Fruit fly (Drosophila melanogaster): ENCODE results near the gene Npc2d.

The Npc2d gene

DNA sequence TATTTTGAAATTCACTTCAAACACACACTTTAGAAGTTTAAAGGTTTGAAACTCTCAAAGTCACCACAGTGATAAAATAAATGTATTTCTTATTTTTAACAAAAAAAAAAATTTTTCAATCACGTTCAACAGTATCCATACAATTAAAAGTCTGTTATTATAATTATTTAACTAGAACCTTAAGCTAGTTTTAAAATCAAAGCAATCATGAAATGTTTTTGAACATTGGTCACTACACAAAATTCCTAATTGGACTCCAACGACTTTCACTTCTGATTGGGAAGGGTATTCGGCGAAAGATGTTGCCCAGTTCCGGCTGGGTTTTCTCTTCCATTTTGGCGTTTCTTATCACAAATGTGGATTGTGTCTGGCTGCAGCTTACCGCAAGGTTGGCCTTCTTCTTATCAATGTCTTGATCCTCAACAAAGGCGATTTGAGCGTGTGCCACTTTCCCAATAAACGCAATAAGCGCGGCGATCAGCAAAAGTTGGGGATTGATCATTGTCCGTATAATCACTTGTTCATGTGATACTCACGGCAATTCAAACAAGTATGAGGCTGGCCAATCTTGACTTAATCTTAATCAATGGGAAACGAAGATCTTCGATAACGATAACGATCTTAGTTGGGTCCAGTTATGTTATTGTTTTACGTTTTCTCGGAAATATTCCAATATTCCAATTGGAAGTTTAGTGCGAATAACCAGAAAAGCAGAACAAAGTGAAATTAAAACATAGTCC is 7.7 kb downstream of the Npc2d start (continued):
- no peak for TF ChIP-seq tx (GFP tag; optimal IDR thresholded peaks at IDR 0.05)
- TF ChIP-seq Myb (GFP tag; optimal IDR thresholded peaks at IDR 0.05): no peak
- TF ChIP-seq CG10565 (GFP tag; optimal IDR thresholded peaks at IDR 0.05): no peak
- TF ChIP-seq Dll (GFP tag; IDR thresholded peaks at IDR 0.05; ENCODE audit: partially characterized antibody): no peak
- TF ChIP-seq pum (GFP tag; optimal IDR thresholded peaks at IDR 0.05): no peak
- TF ChIP-seq CG2199 (GFP tag; IDR thresholded peaks at IDR 0.05): no peak
- no peak for TF ChIP-seq slp2 (GFP tag; optimal IDR thresholded peaks at IDR 0.05)
- no peak for TF ChIP-seq twi (tag; optimal IDR thresholded peaks at IDR 0.05)
- TF ChIP-seq ci (GFP tag; IDR thresholded peaks at IDR 0.05): no peak
- TF ChIP-seq CG18262 (tag; optimal IDR thresholded peaks at IDR 0.05): peak; percentile 63
- no peak for TF ChIP-seq CG11456 (GFP tag; IDR thresholded peaks at IDR 0.05)
- TF ChIP-seq Ravus (GFP tag; IDR thresholded peaks at IDR 0.05): no peak
- peak; percentile 15; the same call in 1 of the 2 replicates for TF ChIP-seq Xrp1 (GFP tag; IDR thresholded peaks at IDR 0.05)
- no peak for TF ChIP-seq nau (GFP tag; optimal IDR thresholded peaks at IDR 0.05)
- TF ChIP-seq Six4 (GFP tag; optimal IDR thresholded peaks at IDR 0.05): no peak
- no peak for TF ChIP-seq eve (GFP tag; optimal IDR thresholded peaks at IDR 0.05)
- no peak for TF ChIP-seq CG1832 (GFP tag; optimal IDR thresholded peaks at IDR 0.05)
- TF ChIP-seq zfh1 (GFP tag; IDR thresholded peaks at IDR 0.05): no peak
- TF ChIP-seq lov (optimal IDR thresholded peaks at IDR 0.05): no peak
- no peak for TF ChIP-seq lov (GFP tag; IDR thresholded peaks at IDR 0.05)
- no peak for TF ChIP-seq vfl (GFP tag; optimal IDR thresholded peaks at IDR 0.05)
- no peak for TF ChIP-seq CG7963 (GFP tag; IDR thresholded peaks at IDR 0.05; ENCODE audit: partially characterized antibody)
- TF ChIP-seq ttk (GFP tag; IDR thresholded peaks at IDR 0.05): no peak
- TF ChIP-seq CG43689 (GFP tag; IDR thresholded peaks at IDR 0.05): no peak
- TF ChIP-seq chm (GFP tag; IDR thresholded peaks at IDR 0.05): no peak
- TF ChIP-seq NC2β (GFP tag; optimal IDR thresholded peaks at IDR 0.05): no peak
- TF ChIP-seq gro (GFP tag; optimal IDR thresholded peaks at IDR 0.05): no peak
- peak; percentile 53 for TF ChIP-seq grn (GFP tag; optimal IDR thresholded peaks at IDR 0.05)
- TF ChIP-seq CG17912 (GFP tag; optimal IDR thresholded peaks at IDR 0.05): no peak
- TF ChIP-seq seq (GFP tag; IDR thresholded peaks at IDR 0.05): no peak
- no peak for TF ChIP-seq bigmax (GFP tag; optimal IDR thresholded peaks at IDR 0.05)
- no peak for TF ChIP-seq CG12744 (GFP tag; optimal IDR thresholded peaks at IDR 0.05)
- no peak for TF ChIP-seq CG42726 (GFP tag; IDR thresholded peaks at IDR 0.05; ENCODE audit: partially characterized antibody)
- TF ChIP-seq pnt (GFP tag; optimal IDR thresholded peaks at IDR 0.05): no peak
- no peak for TF ChIP-seq CG13287 (GFP tag; IDR thresholded peaks at IDR 0.05; ENCODE audit: partially characterized antibody)
- no peak for TF ChIP-seq Neu2 (GFP tag; optimal IDR thresholded peaks at IDR 0.05; ENCODE audit: borderline replicate concordance)
- TF ChIP-seq Taf1 (GFP tag; IDR thresholded peaks at IDR 0.05): no peak
- no peak for TF ChIP-seq Dek (tag; optimal IDR thresholded peaks at IDR 0.05)
- TF ChIP-seq abd-A (tag; optimal IDR thresholded peaks at IDR 0.05): no peak
- TF ChIP-seq pzg (GFP tag; optimal IDR thresholded peaks at IDR 0.05): no peak
- no peak for TF ChIP-seq CG6654 (GFP tag; optimal IDR thresholded peaks at IDR 0.05)
- peak; percentile 23 for TF ChIP-seq ind (GFP tag; optimal IDR thresholded peaks at IDR 0.05)
- peak; percentile 3 for TF ChIP-seq CG16815 (GFP tag; optimal IDR thresholded peaks at IDR 0.05)
- TF ChIP-seq yki (optimal IDR thresholded peaks at IDR 0.05): no peak
- TF ChIP-seq CG16779 (GFP tag; IDR thresholded peaks at IDR 0.05): no peak
- TF ChIP-seq CG15011 (GFP tag; optimal IDR thresholded peaks at IDR 0.05): no peak
- TF ChIP-seq TFAM (GFP tag; optimal IDR thresholded peaks at IDR 0.05): no peak
- no peak for TF ChIP-seq Mes4 (GFP tag; optimal IDR thresholded peaks at IDR 0.05)
- TF ChIP-seq row (GFP tag; IDR thresholded peaks at IDR 0.05): peak; percentile 67
- no peak for TF ChIP-seq Vsx1 (GFP tag; optimal IDR thresholded peaks at IDR 0.05)
- no peak for TF ChIP-seq CG6272 (GFP tag; IDR thresholded peaks at IDR 0.05)
- TF ChIP-seq nerfin-1 (tag; optimal IDR thresholded peaks at IDR 0.05): no peak
